Fruit fly (Drosophila melanogaster) whole organism, embryonic: ENCODE data around the gene CG31974.

Experiments used
- Abd-B ChIP-seq: fragments of 200-800 bp; sonication (Bioruptor generic); optimal IDR thresholded peaks from 2 replicates; lab custom pipeline; 2018; ENCODE audit warnings: missing biosample characterization, mild to moderate bottlenecking, missing genetic modification characterization, moderate library complexity
- Ada2b ChIP-seq: fragments of 200-800 bp; sonication (Bioruptor generic); IDR thresholded peaks from 2 replicates; pipeline ENCODE4 v1.3.6; 2022; ENCODE audit warnings: missing biosample characterization, missing genetic modification characterization
- Awh ChIP-seq: fragments of 200-800 bp; sonication (Bioruptor generic); IDR thresholded peaks from 2 replicates; pipeline ENCODE4, ENCODE4 v1.3.6; 2022; ENCODE audit warnings: missing biosample characterization, missing genetic modification characterization
- Bteb2 ChIP-seq: fragments of 200-800 bp; sonication (Bioruptor generic); optimal IDR thresholded peaks from 2 replicates; lab custom pipeline; 2016; ENCODE audit warnings: missing biosample characterization, missing genetic modification characterization
- CG10654 ChIP-seq: fragments of 200-800 bp; sonication (Bioruptor generic); optimal IDR thresholded peaks from 2 replicates; lab custom pipeline; 2016; ENCODE audit warnings: missing biosample characterization, missing genetic modification characterization
- CG12236 ChIP-seq: fragments of 200-800 bp; sonication (Bioruptor generic); optimal IDR thresholded peaks from 2 replicates; lab custom pipeline; 2016; ENCODE audit warnings: missing biosample characterization, missing genetic modification characterization
- CG13424 ChIP-seq: fragments of 200-800 bp; sonication (Bioruptor generic); optimal IDR thresholded peaks from 2 replicates; lab custom pipeline; 2019; ENCODE audit warnings: missing biosample characterization, mild to moderate bottlenecking, missing genetic modification characterization, moderate library complexity
- CG13775 ChIP-seq: fragments of 200-800 bp; sonication (Bioruptor generic); optimal IDR thresholded peaks from 3 replicates; lab custom pipeline; 2017; ENCODE audit warnings: missing biosample characterization, mild to moderate bottlenecking, missing genetic modification characterization
- CG13894 ChIP-seq: fragments of 200-800 bp; sonication (Bioruptor generic); optimal IDR thresholded peaks from 3 replicates; lab custom pipeline; 2018; ENCODE audit warnings: missing biosample characterization, mild to moderate bottlenecking, missing genetic modification characterization, moderate library complexity
- CG16813 ChIP-seq: fragments of 200-800 bp; sonication (Bioruptor generic); IDR thresholded peaks from 3 replicates; pipeline ENCODE4 v1.3.6; 2022; ENCODE audit warnings: missing biosample characterization, missing genetic modification characterization; ENCODE audit not compliant: partially characterized antibody
- CG16815 ChIP-seq: fragments of 200-800 bp; sonication (Bioruptor generic); optimal IDR thresholded peaks from 3 replicates; lab custom pipeline; 2017; ENCODE audit warnings: missing biosample characterization, mild to moderate bottlenecking, missing genetic modification characterization
- CG17361 ChIP-seq: fragments of 200-800 bp; sonication (Bioruptor generic); IDR thresholded peaks from 3 replicates; pipeline ENCODE4 v1.3.6; 2022; ENCODE audit warnings: missing biosample characterization, missing genetic modification characterization
- CG2202 ChIP-seq: fragments of 200-800 bp; sonication (Bioruptor generic); optimal IDR thresholded peaks from 2 replicates; lab custom pipeline; 2018; ENCODE audit warnings: missing biosample characterization, mild to moderate bottlenecking, missing genetic modification characterization
- CG4360 ChIP-seq: fragments of 200-800 bp; sonication (Bioruptor generic); IDR thresholded peaks from 2 replicates; pipeline ENCODE4 v1.3.6; 2022; ENCODE audit warnings: missing biosample characterization, missing genetic modification characterization
- CG4404 ChIP-seq: fragments of 200-800 bp; sonication (Bioruptor generic); IDR thresholded peaks from 2 replicates; pipeline ENCODE4 v1.3.6; 2022; ENCODE audit warnings: missing biosample characterization, missing genetic modification characterization
- CG4730 ChIP-seq: fragments of 200-800 bp; sonication (Bioruptor generic); IDR thresholded peaks from 2 replicates; pipeline ENCODE4 v1.3.6; 2022; ENCODE audit warnings: missing biosample characterization, missing genetic modification characterization
- CG4820 ChIP-seq: fragments of 200-800 bp; sonication (Bioruptor generic); optimal IDR thresholded peaks from 3 replicates; lab custom pipeline; 2016; ENCODE audit warnings: missing biosample characterization, missing genetic modification characterization
- CG8089 ChIP-seq: fragments of 200-800 bp; sonication (Bioruptor generic); optimal IDR thresholded peaks from 3 replicates; lab custom pipeline; 2016; ENCODE audit warnings: missing biosample characterization, missing genetic modification characterization
- CkIIα-i1 ChIP-seq: fragments of 200-800 bp; sonication (Bioruptor generic); IDR thresholded peaks from 2 replicates; pipeline ENCODE4 v1.3.6; 2022; ENCODE audit warnings: missing biosample characterization, missing genetic modification characterization
- CrebB ChIP-seq: fragments of 200-800 bp; sonication (Bioruptor generic); optimal IDR thresholded peaks from 3 replicates; lab custom pipeline; 2018; ENCODE audit warnings: missing biosample characterization, mild to moderate bottlenecking, missing genetic modification characterization
- Dip3 ChIP-seq: fragments of 200-800 bp; sonication (Bioruptor generic); optimal IDR thresholded peaks from 3 replicates; lab custom pipeline; 2016; ENCODE audit warnings: missing biosample characterization, missing genetic modification characterization
- Drgx ChIP-seq: fragments of 200-800 bp; sonication (Bioruptor generic); IDR thresholded peaks from 2 replicates; pipeline ENCODE4 v1.3.6; 2022; ENCODE audit warnings: missing biosample characterization, missing genetic modification characterization
- E2f2 ChIP-seq: fragments of 200-800 bp; sonication (Bioruptor generic); IDR thresholded peaks from 2 replicates; pipeline ENCODE4 v1.3.6; 2022; ENCODE audit warnings: missing biosample characterization, missing genetic modification characterization
- Gug ChIP-seq: fragments of 200-800 bp; sonication (Bioruptor generic); IDR thresholded peaks from 4 replicates; pipeline ENCODE4 v1.3.6; 2022; ENCODE audit warnings: missing biosample characterization, missing genetic modification characterization
- HLH3B ChIP-seq: fragments of 200-800 bp; sonication (Bioruptor generic); IDR thresholded peaks from 2 replicates; pipeline ENCODE4 v1.3.6; 2022; ENCODE audit warnings: missing biosample characterization, missing genetic modification characterization
- Mad ChIP-seq: fragments of 200-800 bp; sonication (Bioruptor generic); optimal IDR thresholded peaks from 2 replicates; lab custom pipeline; 2016; ENCODE audit warnings: missing biosample characterization, missing genetic modification characterization
- Med ChIP-seq: fragments of 200-800 bp; sonication (Bioruptor generic); peaks from one replicate; lab custom pipeline; 2016; ENCODE audit warnings: missing biosample characterization, missing genetic modification characterization, mild to moderate bottlenecking, inconsistent platforms, moderate library complexity
- Mrtf ChIP-seq: fragments of 200-800 bp; sonication (Bioruptor generic); IDR thresholded peaks from 3 replicates; pipeline ENCODE4 v1.3.6; 2022; ENCODE audit warnings: missing biosample characterization, missing genetic modification characterization
- NFAT ChIP-seq: fragments of 200-800 bp; sonication (Bioruptor generic); IDR thresholded peaks from 2 replicates; pipeline ENCODE4 v1.3.6; 2022; ENCODE audit warnings: missing biosample characterization, missing genetic modification characterization
- Neu2 ChIP-seq: fragments of 200-800 bp; sonication (Bioruptor generic); optimal IDR thresholded peaks from 3 replicates; lab custom pipeline; 2016; ENCODE audit warnings: missing biosample characterization, missing genetic modification characterization, borderline replicate concordance
- Optix ChIP-seq: fragments of 200-800 bp; sonication (Bioruptor generic); IDR thresholded peaks from 3 replicates; pipeline ENCODE4 v1.3.6; 2022; ENCODE audit warnings: missing biosample characterization, missing genetic modification characterization
- Six4 ChIP-seq: fragments of 200-800 bp; sonication (Bioruptor generic); optimal IDR thresholded peaks from 2 replicates; lab custom pipeline; 2016; ENCODE audit warnings: missing biosample characterization, missing genetic modification characterization
- Sry-β ChIP-seq: fragments of 200-800 bp; sonication (Bioruptor generic); optimal IDR thresholded peaks from 2 replicates; lab custom pipeline; 2018; ENCODE audit warnings: missing biosample characterization, mild to moderate bottlenecking, missing genetic modification characterization, moderate library complexity
- ap ChIP-seq: fragments of 200-800 bp; sonication (Bioruptor generic); IDR thresholded peaks from 2 replicates; pipeline ENCODE4 v1.3.6; 2022; ENCODE audit warnings: missing biosample characterization, missing genetic modification characterization
- chif ChIP-seq, 2 experiments: fragments of 200-800 bp; sonication (Bioruptor generic); optimal IDR thresholded peaks; 3 replicates each; lab custom pipeline; 2016; ENCODE audit warnings: missing biosample characterization in 2 of 2, missing genetic modification characterization in 2 of 2
- crol ChIP-seq: fragments of 200-800 bp; sonication (Bioruptor generic); IDR thresholded peaks from 2 replicates; pipeline ENCODE4 v1.3.6; 2022; ENCODE audit warnings: missing biosample characterization, missing genetic modification characterization
- danr ChIP-seq: fragments of 200-800 bp; sonication (Bioruptor generic); IDR thresholded peaks from 2 replicates; pipeline ENCODE4 v1.3.6; 2022; ENCODE audit warnings: missing biosample characterization, missing genetic modification characterization
- dati ChIP-seq: fragments of 200-800 bp; sonication (Bioruptor generic); IDR thresholded peaks from 2 replicates; pipeline ENCODE4 v1.3.6; 2022; ENCODE audit warnings: missing biosample characterization, missing genetic modification characterization
- dysf ChIP-seq: fragments of 200-800 bp; sonication (Bioruptor generic); IDR thresholded peaks from 3 replicates; pipeline ENCODE4 v1.3.6; 2022; ENCODE audit warnings: missing biosample characterization, missing genetic modification characterization
- emc ChIP-seq: fragments of 200-800 bp; sonication (Bioruptor generic); optimal IDR thresholded peaks from 2 replicates; lab custom pipeline; 2016; ENCODE audit warnings: missing biosample characterization, missing genetic modification characterization
- eve ChIP-seq, 2 experiments: fragments of >200 bp; optimal IDR thresholded peaks; 2 replicates each; lab custom pipeline; 2017; ENCODE audit warnings: missing biosample characterization in 2 of 2, missing genetic modification characterization in 2 of 2
- hb ChIP-seq: fragments of 200-800 bp; sonication (Bioruptor generic); IDR thresholded peaks from 3 replicates; pipeline ENCODE4 v1.3.6; 2022; ENCODE audit warnings: missing biosample characterization, missing genetic modification characterization; ENCODE audit not compliant: partially characterized antibody
- kni ChIP-seq: fragments of 200-800 bp; sonication (Bioruptor generic); optimal IDR thresholded peaks from 3 replicates; lab custom pipeline; 2017; ENCODE audit warnings: mild to moderate bottlenecking, missing biosample characterization, missing genetic modification reagents, missing genetic modification characterization
- onecut ChIP-seq: fragments of 200-800 bp; sonication (Bioruptor generic); IDR thresholded peaks from 2 replicates; pipeline ENCODE4 v1.3.6; 2022; ENCODE audit warnings: missing biosample characterization, missing genetic modification characterization
- p53 ChIP-seq: fragments of 200-800 bp; sonication (Bioruptor generic); optimal IDR thresholded peaks from 2 replicates; lab custom pipeline; 2016; ENCODE audit warnings: missing biosample characterization, missing genetic modification characterization
- salm ChIP-seq: fragments of 200-800 bp; sonication (Bioruptor generic); optimal IDR thresholded peaks from 2 replicates; lab custom pipeline; 2018; ENCODE audit warnings: missing biosample characterization, mild to moderate bottlenecking, missing genetic modification characterization
- sisA ChIP-seq: fragments of 200-800 bp; sonication (Bioruptor generic); IDR thresholded peaks from 2 replicates; pipeline ENCODE4 v1.3.6; 2022; ENCODE audit warnings: missing biosample characterization, missing genetic modification characterization
- tin ChIP-seq: fragments of 200-800 bp; sonication (Bioruptor generic); optimal IDR thresholded peaks from 3 replicates; lab custom pipeline; 2016; ENCODE audit warnings: missing biosample characterization, missing genetic modification characterization
- ttk ChIP-seq: fragments of 200-800 bp; sonication (Bioruptor generic); IDR thresholded peaks from 2 replicates; pipeline ENCODE4 v2.1.2; 2022; ENCODE audit warnings: missing biosample characterization, missing genetic modification characterization
- tx ChIP-seq: fragments of 200-800 bp; sonication (Bioruptor generic); optimal IDR thresholded peaks from 2 replicates; lab custom pipeline; 2016; ENCODE audit warnings: missing biosample characterization, missing genetic modification characterization
- z ChIP-seq: fragments of 200-800 bp; sonication (Bioruptor generic); IDR thresholded peaks from 3 replicates; pipeline ENCODE4 v1.3.6; 2022; ENCODE audit warnings: missing biosample characterization, missing genetic modification characterization
- zen2 ChIP-seq: fragments of 200-800 bp; sonication (Bioruptor generic); IDR thresholded peaks from 3 replicates; pipeline ENCODE4 v1.3.6; 2022; ENCODE audit warnings: missing biosample characterization, missing genetic modification characterization; ENCODE audit not compliant: partially characterized antibody

Gene CG31974

DNA sequence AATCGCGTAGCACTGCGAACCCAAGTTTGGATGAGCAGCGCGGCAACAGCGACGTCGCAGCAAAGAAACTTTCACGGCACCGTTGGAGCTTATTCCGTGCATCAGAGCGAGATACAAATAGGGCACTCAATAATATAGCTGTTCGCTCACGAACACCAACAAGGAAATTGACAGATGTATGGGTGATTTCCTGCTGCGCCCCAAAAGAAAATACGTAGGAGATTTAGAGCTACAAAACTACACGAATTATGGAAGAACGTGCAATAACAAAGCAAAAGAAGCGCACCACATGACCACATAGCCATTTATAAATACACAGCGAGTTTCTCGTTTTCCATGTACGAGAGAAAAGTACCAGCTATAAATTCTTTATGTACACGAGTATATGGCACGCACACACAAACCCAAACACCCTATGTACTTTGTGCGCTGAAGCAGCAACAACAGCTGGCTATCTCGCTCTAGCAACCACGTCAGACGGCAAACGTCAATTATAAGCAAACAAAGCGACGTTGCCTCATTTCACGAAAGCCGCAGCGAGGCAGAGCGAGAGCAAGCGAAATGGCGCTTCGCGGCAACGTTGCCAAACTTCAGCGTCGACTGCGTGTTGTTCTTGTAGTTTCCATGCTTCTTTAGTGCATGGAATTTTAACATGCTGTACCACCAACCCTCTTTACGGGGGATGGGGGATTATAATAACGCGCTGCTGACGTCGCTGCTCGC lies 18.7 kb upstream of the CG31974 start (continued):
- TF ChIP-seq Drgx: no peak
- no peak for TF ChIP-seq Ada2b
- no peak for TF ChIP-seq CrebB (tag; lab: Kevin White, UChicago)
- no peak for TF ChIP-seq CG13775 (GFP tag; lab: Kevin White, UChicago)
- no peak for TF ChIP-seq CG10654 (GFP tag; lab: Kevin White, UChicago)
- no peak for TF ChIP-seq Optix (GFP tag; lab: Robert Waterston, UW)
- peak; percentile 63 for TF ChIP-seq CG13894 (tag; lab: Kevin White, UChicago)
- no peak for TF ChIP-seq CG4404 (GFP tag; lab: Robert Waterston, UW)
- no peak for TF ChIP-seq NFAT
- no peak for TF ChIP-seq dysf (GFP tag; lab: Robert Waterston, UW)
- no peak for TF ChIP-seq Gug (GFP tag; lab: Robert Waterston, UW)
- TF ChIP-seq emc: no peak
- no peak for TF ChIP-seq CG16815 (GFP tag; lab: Kevin White, UChicago)
- TF ChIP-seq tin: no peak
- TF ChIP-seq E2f2 (GFP tag; lab: Robert Waterston, UW): no peak
- TF ChIP-seq ttk (GFP tag; lab: Robert Waterston, UW): no peak
- peak; percentile 99 for TF ChIP-seq kni (GFP tag; lab: Kevin White, UChicago)
- TF ChIP-seq hb (GFP tag; lab: Robert Waterston, UW): no peak
- no peak for TF ChIP-seq CG4820 (GFP tag; lab: Kevin White, UChicago)
- TF ChIP-seq Neu2: no peak
- TF ChIP-seq CG8089: no peak
- TF ChIP-seq Abd-B (GFP tag; lab: Kevin White, UChicago): no peak
- TF ChIP-seq Mad (GFP tag; lab: Kevin White, UChicago): no peak
- TF ChIP-seq Awh (GFP tag; lab: Robert Waterston, UW): no peak
- no peak for TF ChIP-seq p53
- no peak for TF ChIP-seq Bteb2
- no peak for TF ChIP-seq zen2 (GFP tag; lab: Robert Waterston, UW)
- no peak for TF ChIP-seq Six4
- peak; percentile 76 for TF ChIP-seq Med
- TF ChIP-seq CkIIα-i1: no peak
- no peak for TF ChIP-seq CG12236 (GFP tag; lab: Kevin White, UChicago)
- TF ChIP-seq ap (GFP tag; lab: Robert Waterston, UW): no peak
- no peak for TF ChIP-seq z (GFP tag; lab: Robert Waterston, UW)
- no peak for TF ChIP-seq tx (GFP tag; lab: Kevin White, UChicago)
- no peak for TF ChIP-seq danr (GFP tag; lab: Robert Waterston, UW)
- no peak for TF ChIP-seq Mrtf (GFP tag; lab: Robert Waterston, UW)
- TF ChIP-seq onecut: peak; percentile 82
- no peak for TF ChIP-seq chif (GFP tag; optimal IDR thresholded peaks at IDR 0.05; lab: Kevin White, UChicago)
- TF ChIP-seq CG17361 (GFP tag; lab: Robert Waterston, UW): no peak
- no peak for TF ChIP-seq CG4730 (GFP tag; lab: Robert Waterston, UW)
- TF ChIP-seq crol: no peak
- no peak for TF ChIP-seq eve (GFP tag; optimal IDR thresholded peaks at IDR 0.05; lab: Kevin White, UChicago)
- peak; percentile 12 for TF ChIP-seq salm (tag; lab: Kevin White, UChicago)
- no peak for TF ChIP-seq HLH3B (GFP tag; lab: Robert Waterston, UW)
- TF ChIP-seq CG2202 (tag; lab: Kevin White, UChicago): no peak
- no peak for TF ChIP-seq CG4360 (GFP tag; lab: Robert Waterston, UW)
- no peak for TF ChIP-seq CG13424 (tag; lab: Kevin White, UChicago)
- no peak for TF ChIP-seq Sry-β (GFP tag; lab: Kevin White, UChicago)
- TF ChIP-seq dati (GFP tag; lab: Robert Waterston, UW): no peak
- TF ChIP-seq Dip3 (GFP tag; lab: Kevin White, UChicago): no peak
- no peak for TF ChIP-seq CG16813 (GFP tag; lab: Robert Waterston, UW)
- TF ChIP-seq sisA (GFP tag; lab: Robert Waterston, UW): no peak
